Fruit fly (Drosophila melanogaster): ENCODE data around the gene CG33267.
"Not testable (repeated sequence)": the region's sequence is repeated elsewhere in the genome, so short reads cannot be mapped to it uniquely, and the experiment has no call there.

Gene CG33267

DNA sequence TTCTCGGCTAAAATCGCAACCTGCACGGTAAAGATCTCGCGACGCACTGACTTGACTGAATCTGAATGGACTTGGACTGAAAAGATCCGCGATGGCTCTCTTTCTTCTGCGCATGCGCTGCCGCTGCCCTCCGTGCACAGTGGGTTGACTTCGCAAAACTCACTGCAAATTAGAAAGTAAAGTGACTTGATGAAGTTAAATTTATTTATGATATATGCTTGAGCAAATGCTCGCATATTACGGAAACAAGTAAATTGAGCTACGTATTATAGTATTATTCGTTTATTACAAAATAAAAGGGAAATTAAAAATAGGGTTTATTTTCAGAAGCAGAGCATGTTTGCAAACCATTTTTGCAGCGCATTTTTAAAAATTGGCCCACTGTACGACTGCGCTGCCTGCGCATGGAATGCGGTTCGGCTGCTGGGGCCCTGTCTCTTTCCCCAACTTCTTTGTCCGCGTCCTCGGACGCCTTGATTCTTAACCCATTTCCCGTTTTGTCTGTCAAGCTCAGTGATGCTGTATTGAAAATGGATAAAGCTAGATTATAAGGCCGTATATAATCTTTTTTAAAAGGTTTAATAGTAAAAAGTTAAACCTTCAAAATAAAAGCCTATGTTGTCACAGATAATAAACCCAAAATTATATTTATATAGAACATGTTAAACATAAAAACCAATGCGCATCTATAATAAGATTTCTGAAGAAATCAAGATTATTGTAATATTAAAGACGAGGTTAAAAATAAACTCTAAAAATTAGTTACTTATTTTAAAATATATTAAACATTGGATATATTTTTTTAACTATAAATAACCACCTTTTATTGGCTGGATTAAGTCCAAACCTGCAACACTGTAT is 23.7 kb downstream of the CG33267 start, which contains the start of gene rt:
rt (minus strand) TSS at position 51 of the 861 bp plus-strand sequence.
- TF ChIP-seq CG14655 (GFP tag; optimal IDR thresholded peaks at IDR 0.05): peak; percentile 91
- peak; percentile 85 for TF ChIP-seq CG9948 (tag; optimal IDR thresholded peaks at IDR 0.05)
- no peak; the same call in 1 of the 3 replicates for TF ChIP-seq fd96Ca (GFP tag; IDR thresholded peaks at IDR 0.05)
- TF ChIP-seq CG12605 (GFP tag; IDR thresholded peaks at IDR 0.05): peak; percentile 71
- TF ChIP-seq rn (GFP tag; IDR thresholded peaks at IDR 0.05): peak; percentile 60; the same call in 1 of the 2 replicates
- peak; percentile 92 for TF ChIP-seq CG8159 (tag; optimal IDR thresholded peaks at IDR 0.05)
- peak; percentile 52 for TF ChIP-seq EcR (GFP tag; optimal IDR thresholded peaks at IDR 0.05)
- TF ChIP-seq D1 (tag; optimal IDR thresholded peaks at IDR 0.05): peak; percentile 28
- peak; percentile 81 for TF ChIP-seq gl (tag; optimal IDR thresholded peaks at IDR 0.05)
- peak; percentile 81 for TF ChIP-seq CG4496 (GFP tag; IDR thresholded peaks at IDR 0.05)
- TF ChIP-seq Snoo (tag; optimal IDR thresholded peaks at IDR 0.05): peak; percentile 78
- TF ChIP-seq CG32121 (GFP tag; IDR thresholded peaks at IDR 0.05): peak; percentile 66
- peak; percentile 57; the same call in 1 of the 2 replicates for TF ChIP-seq CG10348 (GFP tag; IDR thresholded peaks at IDR 0.05)
- peak; percentile 74 for TF ChIP-seq Ets98B (GFP tag; IDR thresholded peaks at IDR 0.05)
- peak; percentile 93 for TF ChIP-seq CG15710 (tag; optimal IDR thresholded peaks at IDR 0.05)
- TF ChIP-seq Pif1B (GFP tag; optimal IDR thresholded peaks at IDR 0.05): peak; percentile 76
- TF ChIP-seq CG34367 (tag; optimal IDR thresholded peaks at IDR 0.05): peak; percentile 84
- peak; percentile 80 for TF ChIP-seq Pif1A (GFP tag; optimal IDR thresholded peaks at IDR 0.05)
- TF ChIP-seq CG17806 (tag; optimal IDR thresholded peaks at IDR 0.05): peak; percentile 84
- TF ChIP-seq CG8301 (tag; optimal IDR thresholded peaks at IDR 0.05): peak; percentile 89
- peak; percentile 83 for TF ChIP-seq CG13204 (GFP tag; optimal IDR thresholded peaks at IDR 0.05)

- TF ChIP-seq Pif1B (GFP tag; optimal IDR thresholded peaks at IDR 0.05) (no peak), CG15710 (tag; optimal IDR thresholded peaks at IDR 0.05) (no peak), Ets98B (GFP tag; IDR thresholded peaks at IDR 0.05) (0 out of 2 replicates have a peak, but pooled peaks have one; percentile 37), CG4496 (GFP tag; IDR thresholded peaks at IDR 0.05) (0 out of 3 replicates have a peak, but pooled peaks have one; percentile 45), CG10348 (GFP tag; IDR thresholded peaks at IDR 0.05) (no peak), CG8301 (tag; optimal IDR thresholded peaks at IDR 0.05) (peak; percentile 21), fd96Ca (GFP tag; IDR thresholded peaks at IDR 0.05) (no peak)
Observed at dm6 chr3L:11588594-11588993, 24.3 kb downstream of the CG33267 start.

DNA sequence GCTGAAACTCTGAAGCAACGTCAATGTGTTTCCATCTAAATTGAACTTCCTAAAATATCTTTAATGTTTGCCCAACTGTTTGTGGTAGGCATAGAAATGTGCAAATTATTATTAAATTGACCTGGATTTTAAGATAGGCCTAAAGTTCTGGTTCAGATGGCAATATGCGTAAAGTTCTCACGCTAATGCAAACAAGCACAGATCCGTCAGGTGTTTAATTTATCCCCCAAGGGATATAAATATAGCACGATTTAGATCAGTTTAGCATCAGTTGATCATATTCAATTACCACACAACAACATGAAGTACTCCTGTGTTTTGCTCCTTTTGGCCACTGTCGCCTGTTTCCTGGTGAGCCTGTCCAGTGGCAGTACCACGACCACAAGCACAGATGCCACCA is 25.1 kb downstream of the CG33267 start, which contains the start of gene CG7377:
CG7377 (plus strand) TSS at position 301 of the 400 bp plus-strand sequence.
- not testable (repeated sequence) for TF ChIP-seq CG8159 (tag; optimal IDR thresholded peaks at IDR 0.05); Pif1B (GFP tag; optimal IDR thresholded peaks at IDR 0.05); CG4496 (GFP tag; IDR thresholded peaks at IDR 0.05)

dm6 chr3L:11591131-11591530 is 26.8 kb downstream of the CG33267 start, which contains the start of gene CG33268:
TSS of gene CG33268 (minus strand) at chr3L:11591231.
- TF ChIP-seq CG13204 (GFP tag; optimal IDR thresholded peaks at IDR 0.05) (no peak), CG34367 (tag; optimal IDR thresholded peaks at IDR 0.05) (no peak), CG14655 (GFP tag; optimal IDR thresholded peaks at IDR 0.05) (no peak), Ets98B (GFP tag; IDR thresholded peaks at IDR 0.05) (no peak), CG10348 (GFP tag; IDR thresholded peaks at IDR 0.05) (no peak), gl (tag; optimal IDR thresholded peaks at IDR 0.05) (no peak), fd96Ca (GFP tag; IDR thresholded peaks at IDR 0.05) (no peak), CG12605 (GFP tag; IDR thresholded peaks at IDR 0.05) (no peak), CG15710 (tag; optimal IDR thresholded peaks at IDR 0.05) (no peak), CG4496 (GFP tag; IDR thresholded peaks at IDR 0.05) (no peak), CG32121 (GFP tag; IDR thresholded peaks at IDR 0.05) (no peak)

- TF ChIP-seq Pif1B (GFP tag; optimal IDR thresholded peaks at IDR 0.05): no peak
- TF ChIP-seq CG13204 (GFP tag; optimal IDR thresholded peaks at IDR 0.05): peak; percentile 52
Observed at dm6 chr3L:11591803-11592202, 27.5 kb downstream of the CG33267 start.

DNA sequence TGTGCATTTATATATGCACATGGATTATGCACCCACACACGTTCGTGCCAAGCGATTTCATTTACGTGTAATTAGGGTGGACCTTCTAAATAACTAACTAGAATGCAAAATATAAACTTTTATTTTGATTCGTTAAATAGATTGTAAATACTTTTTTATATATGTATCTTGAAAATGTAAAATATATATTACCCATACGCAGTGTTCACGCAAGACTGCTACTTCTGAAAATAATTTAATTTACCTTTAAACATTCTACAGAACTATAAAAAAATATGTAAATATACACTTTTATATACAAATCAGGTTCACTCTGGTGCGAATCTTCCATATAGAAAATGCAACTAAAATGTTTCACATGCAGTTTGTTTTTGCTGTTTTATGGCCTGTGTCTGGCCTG is 29.5 kb downstream of the CG33267 start:
- peak; percentile 46 for TF ChIP-seq CG15710 (tag; optimal IDR thresholded peaks at IDR 0.05)
- TF ChIP-seq CG34367 (tag; optimal IDR thresholded peaks at IDR 0.05): peak; percentile 23
- TF ChIP-seq EcR (GFP tag; optimal IDR thresholded peaks at IDR 0.05): no peak
- no peak for TF ChIP-seq rn (GFP tag; IDR thresholded peaks at IDR 0.05)
- TF ChIP-seq CG14655 (GFP tag; optimal IDR thresholded peaks at IDR 0.05): peak; percentile 35
- TF ChIP-seq CG13204 (GFP tag; optimal IDR thresholded peaks at IDR 0.05): no peak
- TF ChIP-seq CG32121 (GFP tag; IDR thresholded peaks at IDR 0.05): peak; percentile 61
- TF ChIP-seq Pif1B (GFP tag; optimal IDR thresholded peaks at IDR 0.05): peak; percentile 3
- no peak for TF ChIP-seq fd96Ca (GFP tag; IDR thresholded peaks at IDR 0.05)
- peak; percentile 55 for TF ChIP-seq CG4496 (GFP tag; IDR thresholded peaks at IDR 0.05)
- no peak for TF ChIP-seq Pif1A (GFP tag; optimal IDR thresholded peaks at IDR 0.05)
- peak; percentile 35 for TF ChIP-seq CG17806 (tag; optimal IDR thresholded peaks at IDR 0.05)
- no peak for TF ChIP-seq gl (tag; optimal IDR thresholded peaks at IDR 0.05)
- peak; percentile 40 for TF ChIP-seq CG9948 (tag; optimal IDR thresholded peaks at IDR 0.05)
- no peak for TF ChIP-seq CG12605 (GFP tag; IDR thresholded peaks at IDR 0.05)
- TF ChIP-seq CG8159 (tag; optimal IDR thresholded peaks at IDR 0.05): peak; percentile 86
- TF ChIP-seq Snoo (tag; optimal IDR thresholded peaks at IDR 0.05): no peak
- TF ChIP-seq CG10348 (GFP tag; IDR thresholded peaks at IDR 0.05): no peak
- no peak for TF ChIP-seq D1 (tag; optimal IDR thresholded peaks at IDR 0.05)
- TF ChIP-seq Ets98B (GFP tag; IDR thresholded peaks at IDR 0.05): peak; percentile 28; the same call in 1 of the 2 replicates
- peak; percentile 27 for TF ChIP-seq CG8301 (tag; optimal IDR thresholded peaks at IDR 0.05)
